Fruit fly (Drosophila melanogaster) whole organism, embryonic: Measurements from ENCODE around the gene janB.

Source experiments
- B-H1 ChIP-seq: fragments of 200-800 bp; sonication (Bioruptor generic); IDR thresholded peaks from 3 replicates; pipeline ENCODE4 v1.3.6; 2022; ENCODE audit warnings: missing biosample characterization, missing genetic modification characterization
- CG10543 ChIP-seq: fragments of 200-800 bp; sonication (Bioruptor generic); optimal IDR thresholded peaks from 3 replicates; lab custom pipeline; 2017; ENCODE audit warnings: missing biosample characterization, mild to moderate bottlenecking, missing genetic modification characterization, moderate library complexity
- CG11093 ChIP-seq: fragments of 200-800 bp; sonication (Bioruptor generic); IDR thresholded peaks from 3 replicates; pipeline ENCODE4 v1.3.6; 2022; ENCODE audit warnings: missing biosample characterization, missing genetic modification characterization
- CG12155 ChIP-seq: fragments of 200-800 bp; sonication (Bioruptor generic); optimal IDR thresholded peaks from 3 replicates; lab custom pipeline; 2016; ENCODE audit warnings: missing biosample characterization, missing genetic modification characterization
- CG12236 ChIP-seq: fragments of 200-800 bp; sonication (Bioruptor generic); optimal IDR thresholded peaks from 2 replicates; lab custom pipeline; 2016; ENCODE audit warnings: missing biosample characterization, missing genetic modification characterization
- CG13287 ChIP-seq: fragments of 200-800 bp; sonication (Bioruptor generic); IDR thresholded peaks from 2 replicates; pipeline ENCODE4 v1.3.6; 2022; ENCODE audit warnings: missing biosample characterization, missing genetic modification characterization; ENCODE audit not compliant: partially characterized antibody
- CG1529 ChIP-seq: fragments of 200-800 bp; sonication (Bioruptor generic); optimal IDR thresholded peaks from 3 replicates; lab custom pipeline; 2018; ENCODE audit warnings: missing biosample characterization, missing genetic modification characterization
- CG1603 ChIP-seq: fragments of 200-800 bp; sonication (Bioruptor generic); optimal IDR thresholded peaks from 2 replicates; lab custom pipeline; 2019; ENCODE audit warnings: missing biosample characterization, mild to moderate bottlenecking, missing genetic modification characterization, moderate library complexity
- CG1647 ChIP-seq: fragments of 200-800 bp; sonication (Bioruptor generic); optimal IDR thresholded peaks from 3 replicates; lab custom pipeline; 2016; ENCODE audit warnings: missing biosample characterization, missing genetic modification characterization
- CG30020 ChIP-seq: fragments of 200-800 bp; optimal IDR thresholded peaks from 2 replicates; lab custom pipeline; 2019; ENCODE audit warnings: missing biosample characterization, mild to moderate bottlenecking, missing genetic modification characterization, moderate library complexity
- CG31365 ChIP-seq: fragments of 200-800 bp; sonication (Bioruptor generic); optimal IDR thresholded peaks from 2 replicates; lab custom pipeline; 2018; ENCODE audit warnings: missing biosample characterization, mild to moderate bottlenecking, missing genetic modification characterization
- CG32767 ChIP-seq: fragments of 200-800 bp; sonication (Bioruptor generic); IDR thresholded peaks from 2 replicates; pipeline ENCODE4 v1.3.6; 2022; ENCODE audit warnings: missing biosample characterization, missing genetic modification characterization
- CG3407 ChIP-seq: fragments of 200-800 bp; sonication (Bioruptor generic); optimal IDR thresholded peaks from 2 replicates; lab custom pipeline; 2018; ENCODE audit warnings: missing biosample characterization, mild to moderate bottlenecking, missing genetic modification characterization
- CG7839 ChIP-seq: fragments of 200-800 bp; sonication (Bioruptor generic); optimal IDR thresholded peaks from 3 replicates; lab custom pipeline; 2018; ENCODE audit warnings: missing biosample characterization, mild to moderate bottlenecking, missing genetic modification characterization, moderate library complexity
- CG8290 ChIP-seq, 3 experiments: fragments of 200-800 bp; sonication (Bioruptor generic); optimal IDR thresholded peaks; 2 replicates each; lab custom pipeline; 2016 to 2019; ENCODE audit warnings: missing biosample characterization in 3 of 3, missing genetic modification characterization in 3 of 3, mild to moderate bottlenecking in 2 of 3, moderate library complexity in 1 of 3
- Dad ChIP-seq: fragments of 200-800 bp; sonication (Bioruptor generic); optimal IDR thresholded peaks from 3 replicates; lab custom pipeline; 2016; ENCODE audit warnings: missing biosample characterization, missing genetic modification characterization
- Dek ChIP-seq: fragments of 200-800 bp; sonication (Bioruptor generic); optimal IDR thresholded peaks from 3 replicates; lab custom pipeline; 2019; ENCODE audit warnings: missing biosample characterization, mild to moderate bottlenecking, missing genetic modification characterization, moderate library complexity
- Elba2 ChIP-seq: fragments of 200-800 bp; sonication (Bioruptor generic); optimal IDR thresholded peaks from 3 replicates; lab custom pipeline; 2016; ENCODE audit warnings: missing biosample characterization, missing genetic modification characterization
- Fer2 ChIP-seq: fragments of 200-800 bp; sonication (Bioruptor generic); optimal IDR thresholded peaks from 2 replicates; lab custom pipeline; 2018; ENCODE audit warnings: missing biosample characterization, mild to moderate bottlenecking, missing genetic modification characterization, moderate library complexity
- HLH4C ChIP-seq: fragments of 200-800 bp; sonication (Bioruptor generic); IDR thresholded peaks from 3 replicates; pipeline ENCODE4 v1.3.6; 2022; ENCODE audit warnings: missing biosample characterization, missing genetic modification characterization; ENCODE audit not compliant: partially characterized antibody
- HLHmδ ChIP-seq: fragments of 200-800 bp; sonication (Bioruptor generic); optimal IDR thresholded peaks from 2 replicates; lab custom pipeline; 2018; ENCODE audit warnings: missing biosample characterization, mild to moderate bottlenecking, missing genetic modification characterization, moderate library complexity
- Lhr ChIP-seq: fragments of 200-800 bp; sonication (Bioruptor generic); optimal IDR thresholded peaks from 3 replicates; lab custom pipeline; 2017; ENCODE audit warnings: mild to moderate bottlenecking, missing biosample characterization, missing genetic modification reagents, missing genetic modification characterization
- Mes4 ChIP-seq: fragments of 200-800 bp; sonication (Bioruptor generic); optimal IDR thresholded peaks from 2 replicates; lab custom pipeline; 2016; ENCODE audit warnings: missing biosample characterization, missing genetic modification characterization
- Six4 ChIP-seq: fragments of 200-800 bp; sonication (Bioruptor generic); optimal IDR thresholded peaks from 2 replicates; lab custom pipeline; 2016; ENCODE audit warnings: missing biosample characterization, missing genetic modification characterization
- Sry-δ ChIP-seq: fragments of 200-800 bp; sonication (Bioruptor generic); optimal IDR thresholded peaks from 2 replicates; lab custom pipeline; 2016; ENCODE audit warnings: missing biosample characterization, missing genetic modification characterization
- TFAM ChIP-seq: fragments of 200-800 bp; sonication (Bioruptor generic); optimal IDR thresholded peaks from 2 replicates; lab custom pipeline; 2017; ENCODE audit warnings: missing biosample characterization, missing genetic modification characterization, inconsistent platforms
- Taf1 ChIP-seq: fragments of 200-800 bp; sonication (Bioruptor generic); IDR thresholded peaks from 2 replicates; pipeline ENCODE4 v1.3.6; 2022; ENCODE audit warnings: missing biosample characterization, missing genetic modification characterization
- al ChIP-seq: fragments of 200-800 bp; sonication (Bioruptor generic); IDR thresholded peaks from 2 replicates; pipeline ENCODE4 v1.3.6; 2022; ENCODE audit warnings: missing biosample characterization, missing genetic modification characterization
- ara ChIP-seq: fragments of 200-800 bp; sonication (Bioruptor generic); IDR thresholded peaks from 2 replicates; pipeline ENCODE4 v1.3.6; 2022; ENCODE audit warnings: missing biosample characterization, missing genetic modification characterization
- bbx ChIP-seq: fragments of 200-800 bp; sonication (Bioruptor generic); IDR thresholded peaks from 2 replicates; pipeline ENCODE4 v1.3.6; 2022; ENCODE audit warnings: missing biosample characterization, missing genetic modification characterization; ENCODE audit not compliant: partially characterized antibody
- chinmo ChIP-seq: fragments of 200-800 bp; sonication (Bioruptor generic); IDR thresholded peaks from 4 replicates; pipeline ENCODE4 v1.3.6; 2022; ENCODE audit warnings: missing biosample characterization, missing genetic modification characterization; ENCODE audit not compliant: partially characterized antibody
- chm ChIP-seq: fragments of 200-800 bp; sonication (Bioruptor generic); IDR thresholded peaks from 2 replicates; pipeline ENCODE4 v1.3.6; 2022; ENCODE audit warnings: missing biosample characterization, missing genetic modification characterization
- chn ChIP-seq: fragments of 200-800 bp; sonication (Bioruptor generic); optimal IDR thresholded peaks from 2 replicates; lab custom pipeline; 2016; ENCODE audit warnings: missing biosample characterization, missing genetic modification characterization
- ci ChIP-seq: fragments of 200-800 bp; sonication (Bioruptor generic); IDR thresholded peaks from 3 replicates; pipeline ENCODE4 v1.3.6; 2022; ENCODE audit warnings: missing biosample characterization, missing genetic modification characterization
- eyg ChIP-seq: fragments of 200-800 bp; sonication (Bioruptor generic); optimal IDR thresholded peaks from 3 replicates; lab custom pipeline; 2016; ENCODE audit warnings: missing biosample characterization, missing genetic modification characterization
- gro ChIP-seq: fragments of 200-800 bp; sonication (Bioruptor generic); optimal IDR thresholded peaks from 2 replicates; lab custom pipeline; 2016; ENCODE audit warnings: missing biosample characterization, missing genetic modification characterization
- insv ChIP-seq, 2 experiments: fragments of 200-800 bp; sonication (Bioruptor generic); optimal IDR thresholded peaks; 3 replicates each; lab custom pipeline; 2016 to 2018; ENCODE audit warnings: missing biosample characterization in 2 of 2, missing genetic modification characterization in 2 of 2
- knrl ChIP-seq: fragments of 200-800 bp; sonication (Bioruptor generic); IDR thresholded peaks from 3 replicates; pipeline ENCODE4 v1.3.6; 2022; ENCODE audit warnings: missing biosample characterization, missing genetic modification characterization; ENCODE audit not compliant: partially characterized antibody
- otp ChIP-seq: fragments of 200-800 bp; sonication (Bioruptor generic); IDR thresholded peaks from 3 replicates; pipeline ENCODE4, ENCODE4 v1.3.6; 2022; ENCODE audit warnings: missing biosample characterization, missing genetic modification characterization
- pnt ChIP-seq: fragments of 200-800 bp; sonication (Bioruptor generic); optimal IDR thresholded peaks from 3 replicates; lab custom pipeline; 2016; ENCODE audit warnings: missing biosample characterization, missing genetic modification characterization
- seq ChIP-seq: fragments of 200-800 bp; sonication (Bioruptor generic); IDR thresholded peaks from 2 replicates; pipeline ENCODE4 v1.3.6; 2022; ENCODE audit warnings: missing biosample characterization, missing genetic modification characterization
- shn ChIP-seq: fragments of 200-800 bp; sonication (Bioruptor generic); optimal IDR thresholded peaks from 3 replicates; lab custom pipeline; 2016; ENCODE audit warnings: missing biosample characterization, missing genetic modification characterization
- sisA ChIP-seq: fragments of 200-800 bp; sonication (Bioruptor generic); IDR thresholded peaks from 2 replicates; pipeline ENCODE4 v1.3.6; 2022; ENCODE audit warnings: missing biosample characterization, missing genetic modification characterization
- sna ChIP-seq: fragments of 200-800 bp; sonication (Bioruptor generic); IDR thresholded peaks from 2 replicates; pipeline ENCODE4 v1.3.6; 2022; ENCODE audit warnings: missing biosample characterization, missing genetic modification characterization; ENCODE audit not compliant: partially characterized antibody
- tio ChIP-seq: fragments of 200-800 bp; sonication (Bioruptor generic); optimal IDR thresholded peaks from 2 replicates; lab custom pipeline; 2017; ENCODE audit warnings: missing biosample characterization, missing genetic modification characterization, inconsistent platforms
- tx ChIP-seq: fragments of 200-800 bp; sonication (Bioruptor generic); optimal IDR thresholded peaks from 2 replicates; lab custom pipeline; 2016; ENCODE audit warnings: missing biosample characterization, missing genetic modification characterization
- yki ChIP-seq: fragments of >200 bp; optimal IDR thresholded peaks from 3 replicates; lab custom pipeline; 2018
- z ChIP-seq: fragments of 200-800 bp; sonication (Bioruptor generic); IDR thresholded peaks from 3 replicates; pipeline ENCODE4 v1.3.6; 2022; ENCODE audit warnings: missing biosample characterization, missing genetic modification characterization

Gene janB

dm6 chr3R:30046029-30047001, 7.8 kb upstream of the janB start, which contains the start of the genes RpL32 and CG7943 (continued):
- TF ChIP-seq z (GFP tag; lab: Robert Waterston, UW) (peak; percentile 50; the same call in 2 of the 3 replicates), chn (GFP tag; lab: Kevin White, UChicago) (peak; percentile 90), Sry-δ (peak; percentile 100), otp (peak; percentile 91; the same call in 2 of the 3 replicates), pnt (GFP tag; lab: Kevin White, UChicago) (peak; percentile 96), sna (peak; percentile 100), CG1603 (peak; percentile 96), Six4 (GFP tag; lab: Kevin White, UChicago) (peak; percentile 92), TFAM (GFP tag; lab: Kevin White, UChicago) (peak; percentile 85), Elba2 (GFP tag; lab: Kevin White, UChicago) (peak; percentile 34), tio (no peak), CG3407 (GFP tag; lab: Kevin White, UChicago) (peak; percentile 81), CG1529 (GFP tag; lab: Kevin White, UChicago) (peak; percentile 71), CG8290 (GFP tag; optimal IDR thresholded peaks at IDR 0.05; lab: Kevin White, UChicago) (peak; percentile 91), CG8290 (tag; optimal IDR thresholded peaks at IDR 0.05; lab: Kevin White, UChicago) (peak in 1 of 2 experiments; percentile 95), shn (GFP tag; lab: Kevin White, UChicago) (peak; percentile 95), Dek (tag; lab: Kevin White, UChicago) (peak; percentile 90), chm (peak; percentile 97), Taf1 (GFP tag; lab: Robert Waterston, UW) (peak; percentile 92), CG13287 (GFP tag; lab: Robert Waterston, UW) (peak; percentile 100), Dad (GFP tag; lab: Kevin White, UChicago) (peak; percentile 97), Mes4 (peak; percentile 96), gro (GFP tag; lab: Kevin White, UChicago) (peak; percentile 98), CG30020 (tag; lab: Kevin White, UChicago) (peak; percentile 88), Lhr (GFP tag; lab: Kevin White, UChicago) (peak; percentile 64), B-H1 (peak; percentile 90), tx (peak; percentile 83), ci (GFP tag; lab: Robert Waterston, UW) (peak; percentile 97), sisA (GFP tag; lab: Robert Waterston, UW) (peak; percentile 97), CG7839 (tag; lab: Kevin White, UChicago) (peak; percentile 85), CG12155 (GFP tag; lab: Kevin White, UChicago) (peak; percentile 78), HLH4C (GFP tag; lab: Robert Waterston, UW) (peak; percentile 100), CG10543 (GFP tag; lab: Kevin White, UChicago) (peak; percentile 97), chinmo (GFP tag; lab: Robert Waterston, UW) (peak; percentile 100), CG31365 (tag; lab: Kevin White, UChicago) (peak; percentile 84), CG1647 (GFP tag; lab: Kevin White, UChicago) (peak; percentile 92), insv (GFP tag; optimal IDR thresholded peaks at IDR 0.05; lab: Kevin White, UChicago) (peak in 1 of 2 experiments; percentile 74), ara (GFP tag; lab: Robert Waterston, UW) (peak; percentile 90), al (GFP tag; lab: Robert Waterston, UW) (peak; percentile 95), CG11093 (GFP tag; lab: Robert Waterston, UW) (peak; percentile 87), HLHmδ (GFP tag; lab: Kevin White, UChicago) (peak; percentile 82), yki (lab: Kevin White, UChicago) (no peak), eyg (GFP tag; lab: Kevin White, UChicago) (peak; percentile 96), bbx (GFP tag; lab: Robert Waterston, UW) (peak; percentile 100), CG12236 (GFP tag; lab: Kevin White, UChicago) (peak; percentile 87), CG32767 (GFP tag; lab: Robert Waterston, UW) (peak; percentile 85), Fer2 (tag; lab: Kevin White, UChicago) (peak; percentile 92), seq (GFP tag; lab: Robert Waterston, UW) (peak; percentile 95), knrl (GFP tag; lab: Robert Waterston, UW) (peak; percentile 100)
